Fruit fly (Drosophila melanogaster) Kc167 (cell line): ENCODE results near the gene CG13005.

Experiments
- Myc ChIP-seq: fragments of >200 bp; optimal IDR thresholded peaks from 2 replicates; lab custom pipeline; 2017; ENCODE audit warnings: missing external identifiers
- Sin3A ChIP-seq: fragments of >200 bp; optimal IDR thresholded peaks from 2 replicates; lab custom pipeline; 2018; ENCODE audit warnings: missing external identifiers
- h ChIP-seq: fragments of >200 bp; optimal IDR thresholded peaks from 3 replicates; lab custom pipeline; 2018; ENCODE audit warnings: missing external identifiers
- insv ChIP-seq: fragments of >200 bp; optimal IDR thresholded peaks from 3 replicates; lab custom pipeline; 2018; ENCODE audit warnings: missing external identifiers
- psq ChIP-seq: fragments of >200 bp; optimal IDR thresholded peaks from 2 replicates; lab custom pipeline; 2017; ENCODE audit warnings: missing external identifiers
- ttk ChIP-seq: sonication (Bioruptor generic); optimal IDR thresholded peaks from 2 replicates; lab custom pipeline; 2017; ENCODE audit warnings: missing external identifiers

Gene CG13005

DNA sequence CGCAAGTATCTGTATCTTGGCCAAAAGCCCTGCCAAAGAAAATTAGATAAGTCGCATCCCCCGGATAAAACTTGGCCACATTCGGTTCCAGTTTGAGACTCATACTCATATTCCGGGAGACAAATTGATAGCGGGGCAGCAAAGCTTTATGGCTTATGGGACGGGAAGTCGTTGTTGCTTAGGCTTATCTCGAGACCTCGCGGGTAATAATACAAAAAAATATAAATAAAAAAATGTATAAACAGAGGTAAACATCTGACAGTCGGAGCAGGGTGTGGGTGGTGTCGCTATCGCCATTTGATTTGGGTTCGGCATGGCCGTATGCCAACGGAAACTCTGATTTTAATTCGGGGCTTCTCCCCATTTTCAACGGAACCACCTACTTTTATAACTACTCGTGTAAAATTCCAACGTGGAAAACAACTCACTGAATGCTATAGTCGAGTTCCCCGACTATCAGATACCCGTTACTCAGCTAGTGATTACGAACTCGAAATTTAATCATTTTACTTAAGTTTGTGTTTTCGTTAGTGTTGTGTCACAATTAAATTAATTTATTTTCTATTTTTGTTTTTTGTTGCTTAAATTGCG is 34.2 kb downstream of the CG13005 start:
- TF ChIP-seq psq (lab: Kevin White, UChicago): no peak
- no peak for TF ChIP-seq ttk (lab: Kevin White, UChicago)
- TF ChIP-seq Sin3A (lab: Kevin White, UChicago): no peak
- TF ChIP-seq Myc (lab: Kevin White, UChicago): no peak
- no peak for TF ChIP-seq h (lab: Kevin White, UChicago)
- TF ChIP-seq insv (lab: Kevin White, UChicago): no peak

dm6 chrX:16839033-16839432 is 35.6 kb downstream of the CG13005 start:
- no peak for TF ChIP-seq psq (lab: Kevin White, UChicago)
- no peak for TF ChIP-seq insv (lab: Kevin White, UChicago)
- no peak for TF ChIP-seq ttk (lab: Kevin White, UChicago)
- TF ChIP-seq h (lab: Kevin White, UChicago): no peak
- TF ChIP-seq Sin3A (lab: Kevin White, UChicago): no peak
- no peak for TF ChIP-seq Myc (lab: Kevin White, UChicago)

DNA sequence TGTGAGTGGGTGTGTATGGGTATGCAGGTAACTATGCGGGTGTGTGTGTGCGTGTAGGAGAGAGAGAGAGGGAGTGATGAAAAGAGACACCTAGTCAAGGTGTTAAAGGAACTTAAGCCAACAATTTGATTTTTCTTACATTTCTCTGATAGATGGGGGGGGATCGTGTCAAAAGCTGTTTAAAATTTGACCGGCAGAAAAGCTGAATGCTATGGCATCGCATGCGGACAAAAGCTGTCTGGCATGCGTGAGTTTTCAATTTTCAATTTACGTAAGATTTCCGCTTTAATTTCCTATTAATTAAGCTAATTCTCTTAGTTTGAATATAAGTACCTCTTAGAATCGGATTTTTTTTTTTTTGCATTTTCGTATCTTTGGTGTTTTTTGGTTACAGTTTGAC is 36.5 kb downstream of the CG13005 start:
- TF ChIP-seq ttk (lab: Kevin White, UChicago) (no peak), insv (lab: Kevin White, UChicago) (no peak), Myc (lab: Kevin White, UChicago) (no peak), Sin3A (lab: Kevin White, UChicago) (no peak), h (lab: Kevin White, UChicago) (no peak), psq (lab: Kevin White, UChicago) (no peak)

- TF ChIP-seq Myc (lab: Kevin White, UChicago) (no peak), h (lab: Kevin White, UChicago) (no peak), insv (lab: Kevin White, UChicago) (no peak), ttk (lab: Kevin White, UChicago) (no peak), psq (lab: Kevin White, UChicago) (no peak), Sin3A (lab: Kevin White, UChicago) (no peak)
Measured at dm6 chrX:16844295-16844694, 40.8 kb downstream of the CG13005 start, which contains the start of gene RSG7. Gene RSG7 (minus strand): TSS chrX:16844433.

DNA sequence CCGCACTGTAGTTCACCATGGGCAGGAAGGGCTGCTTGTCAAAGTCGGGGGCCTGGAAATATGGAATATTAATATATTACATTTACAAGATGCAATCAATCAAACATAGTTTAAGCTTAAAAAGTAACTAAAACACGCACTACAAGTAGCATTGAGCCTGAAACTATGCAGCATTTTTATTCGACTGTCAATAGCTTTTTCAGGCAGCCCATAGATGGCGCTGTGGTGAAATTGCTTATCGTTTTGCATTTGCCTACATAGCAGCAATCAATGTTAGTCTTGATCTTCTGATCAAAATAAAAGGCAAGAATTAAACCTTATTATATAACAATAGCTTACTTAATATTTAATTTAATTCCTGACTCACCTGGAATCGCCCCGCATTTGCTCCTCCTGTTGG is 43.1 kb downstream of the CG13005 start:
- no peak for TF ChIP-seq ttk (lab: Kevin White, UChicago)
- TF ChIP-seq Myc (lab: Kevin White, UChicago): no peak
- no peak for TF ChIP-seq h (lab: Kevin White, UChicago)
- TF ChIP-seq insv (lab: Kevin White, UChicago): no peak

DNA sequence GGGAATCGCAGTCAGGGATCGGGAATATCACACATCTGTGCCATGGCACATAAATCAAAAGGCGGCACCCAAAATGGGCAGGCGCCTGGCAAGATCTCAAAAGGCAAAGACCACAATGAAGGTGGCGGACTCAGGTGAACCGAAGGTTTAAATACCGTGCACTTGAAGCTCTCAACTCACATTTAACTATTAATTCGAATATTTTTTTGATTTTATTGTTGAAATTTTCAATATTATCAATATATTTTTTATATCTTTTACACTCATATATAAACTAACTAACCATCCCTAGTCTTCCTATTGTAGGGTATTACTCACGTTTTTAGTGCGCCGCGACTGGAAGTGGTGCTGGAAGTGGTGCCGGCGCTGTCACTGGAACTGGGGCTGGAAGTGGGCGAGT is 45.5 kb downstream of the CG13005 start:
- TF ChIP-seq Sin3A (lab: Kevin White, UChicago) (no peak), insv (lab: Kevin White, UChicago) (no peak), ttk (lab: Kevin White, UChicago) (no peak), psq (lab: Kevin White, UChicago) (no peak), Myc (lab: Kevin White, UChicago) (no peak), h (lab: Kevin White, UChicago) (no peak)

dm6 chrX:16849517-16849916 is 46.1 kb downstream of the CG13005 start:
- TF ChIP-seq Myc (lab: Kevin White, UChicago) (no peak), ttk (lab: Kevin White, UChicago) (no peak), psq (lab: Kevin White, UChicago) (no peak)

dm6 chrX:16854746-16855145 is 51.3 kb downstream of the CG13005 start:
- TF ChIP-seq Myc (lab: Kevin White, UChicago): no peak
